Fruit fly (Drosophila melanogaster): ENCODE measurements around the gene KaiR1D.
A peak's percentile ranks its signal among the peaks of the same experiment; 100 is the strongest.

Gene KaiR1D

DNA sequence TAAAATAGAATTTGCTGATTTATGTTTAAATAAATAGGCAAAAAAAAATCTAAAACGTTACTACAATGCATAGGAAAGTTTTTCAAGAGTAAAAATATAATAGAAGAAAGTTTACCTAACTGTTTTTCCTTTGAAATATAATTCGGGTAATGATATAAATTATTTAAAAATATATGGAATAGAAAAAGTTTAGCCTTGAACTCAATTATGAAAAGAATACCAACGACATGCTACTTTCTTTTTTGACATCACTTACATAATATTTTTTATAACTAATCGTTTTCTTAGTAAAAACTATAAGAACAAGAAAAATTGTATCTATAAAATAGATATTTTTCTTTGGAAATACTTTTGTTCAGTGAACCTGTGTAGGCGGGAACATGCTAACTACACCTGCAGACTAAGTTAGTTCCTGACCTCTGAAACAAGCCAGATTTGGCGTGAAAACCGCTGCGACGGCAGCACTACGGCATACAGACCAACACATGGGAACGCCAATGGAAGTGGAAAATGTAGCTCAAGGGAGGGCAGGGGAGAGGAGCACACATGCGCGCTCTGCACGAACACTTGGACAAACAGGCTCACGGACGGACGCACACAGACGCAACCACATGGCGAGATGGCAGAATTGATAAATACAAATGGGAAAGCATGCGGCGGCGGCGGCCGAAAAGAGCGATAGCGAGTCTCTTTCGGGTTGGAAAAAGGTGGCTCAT, 36.5 kb downstream of the KaiR1D start (continued):
- TF ChIP-seq Bgb (GFP tag; IDR thresholded peaks at IDR 0.05; ENCODE audit: partially characterized antibody) (peak; percentile 59; the same call in 1 of the 2 replicates), CG17568 (GFP tag; optimal IDR thresholded peaks at IDR 0.05) (no peak), scrt (GFP tag; optimal IDR thresholded peaks at IDR 0.05) (peak; percentile 3), sr (GFP tag; IDR thresholded peaks at IDR 0.05) (no peak), Bteb2 (GFP tag; optimal IDR thresholded peaks at IDR 0.05) (no peak), sens-2 (GFP tag; IDR thresholded peaks at IDR 0.05) (no peak), CG15479 (GFP tag; optimal IDR thresholded peaks at IDR 0.05) (peak; percentile 79), Doc3 (GFP tag; IDR thresholded peaks at IDR 0.05; ENCODE audit: partially characterized antibody) (no peak), crc (GFP tag; optimal IDR thresholded peaks at IDR 0.05) (no peak), CG4282 (GFP tag; optimal IDR thresholded peaks at IDR 0.05) (no peak), lola (GFP tag; optimal IDR thresholded peaks at IDR 0.05) (peak in 1 of 3 experiments; percentile 50), ara (GFP tag; IDR thresholded peaks at IDR 0.05) (no peak), her (GFP tag; optimal IDR thresholded peaks at IDR 0.05) (no peak), CG33213 (GFP tag; optimal IDR thresholded peaks at IDR 0.05) (no peak), vvl (GFP tag; IDR thresholded peaks at IDR 0.05) (0 out of 2 replicates have a peak, but pooled peaks have one; percentile 28), jigr1 (GFP tag; IDR thresholded peaks at IDR 0.05) (no peak), YL-1 (GFP tag; optimal IDR thresholded peaks at IDR 0.05) (no peak), CG14014 (GFP tag; IDR thresholded peaks at IDR 0.05) (0 out of 2 replicates have a peak, but pooled peaks have one; percentile 12), Fer1 (GFP tag; optimal IDR thresholded peaks at IDR 0.05) (peak; percentile 10), Dll (GFP tag; IDR thresholded peaks at IDR 0.05; ENCODE audit: partially characterized antibody) (no peak), CG11723 (GFP tag; optimal IDR thresholded peaks at IDR 0.05) (no peak), D19A (tag; optimal IDR thresholded peaks at IDR 0.05) (peak; percentile 31), Rfx (GFP tag; IDR thresholded peaks at IDR 0.05) (peak; percentile 78), CG18599 (GFP tag; optimal IDR thresholded peaks at IDR 0.05) (peak; percentile 45), CG1603 (tag; optimal IDR thresholded peaks at IDR 0.05) (peak; percentile 13), ro (GFP tag; IDR thresholded peaks at IDR 0.05) (no peak), lbe (GFP tag; optimal IDR thresholded peaks at IDR 0.05) (no peak), CG12942 (GFP tag; optimal IDR thresholded peaks at IDR 0.05) (no peak), Dek (tag; optimal IDR thresholded peaks at IDR 0.05) (peak; percentile 36), HLHmδ (GFP tag; optimal IDR thresholded peaks at IDR 0.05) (peak; percentile 81), CG10462 (GFP tag; optimal IDR thresholded peaks at IDR 0.05) (no peak), nau (GFP tag; optimal IDR thresholded peaks at IDR 0.05) (no peak), dm (GFP tag; optimal IDR thresholded peaks at IDR 0.05) (peak; percentile 92), pita (GFP tag; optimal IDR thresholded peaks at IDR 0.05) (no peak), CG11504 (tag; optimal IDR thresholded peaks at IDR 0.05) (peak; percentile 59), slou (GFP tag; optimal IDR thresholded peaks at IDR 0.05) (no peak), CG12104 (GFP tag; optimal IDR thresholded peaks at IDR 0.05) (peak; percentile 31), CG10366 (GFP tag; IDR thresholded peaks at IDR 0.05) (no peak), unc-4 (GFP tag; IDR thresholded peaks at IDR 0.05; ENCODE audit: partially characterized antibody) (no peak), sd (tag; optimal IDR thresholded peaks at IDR 0.05) (peak; percentile 79), Camta (GFP tag; optimal IDR thresholded peaks at IDR 0.05) (no peak), H15 (GFP tag; IDR thresholded peaks at IDR 0.05) (no peak), CG7839 (tag; optimal IDR thresholded peaks at IDR 0.05) (peak; percentile 58), Pdp1 (GFP tag; optimal IDR thresholded peaks at IDR 0.05) (peak in 1 of 2 experiments; percentile 30), pros (GFP tag; optimal IDR thresholded peaks at IDR 0.05) (peak; percentile 24), Nf-YC (tag; optimal IDR thresholded peaks at IDR 0.05) (peak; percentile 29), CG12391 (tag; optimal IDR thresholded peaks at IDR 0.05) (peak; percentile 45), Adf1 (GFP tag; IDR thresholded peaks at IDR 0.05) (peak; percentile 83), Dbx (GFP tag; IDR thresholded peaks at IDR 0.05) (peak; percentile 13; the same call in 2 of the 3 replicates)

Measured in whole organism, embryonic.